Fruit fly (Drosophila melanogaster) Kc167 (cell line): ENCODE results near the gene CG17778.

Experiments used
- Myc ChIP-seq: fragments of >200 bp; optimal IDR thresholded peaks from 2 replicates; lab custom pipeline; 2017; ENCODE audit warnings: missing external identifiers
- Sin3A ChIP-seq: fragments of >200 bp; optimal IDR thresholded peaks from 2 replicates; lab custom pipeline; 2018; ENCODE audit warnings: missing external identifiers
- h ChIP-seq: fragments of >200 bp; optimal IDR thresholded peaks from 3 replicates; lab custom pipeline; 2018; ENCODE audit warnings: missing external identifiers
- psq ChIP-seq: fragments of >200 bp; optimal IDR thresholded peaks from 2 replicates; lab custom pipeline; 2017; ENCODE audit warnings: missing external identifiers
- ttk ChIP-seq: sonication (Bioruptor generic); optimal IDR thresholded peaks from 2 replicates; lab custom pipeline; 2017; ENCODE audit warnings: missing external identifiers

- TF ChIP-seq psq (lab: Kevin White, UChicago) (no peak), h (lab: Kevin White, UChicago) (no peak), Sin3A (lab: Kevin White, UChicago) (no peak), Myc (lab: Kevin White, UChicago) (no peak), ttk (lab: Kevin White, UChicago) (no peak)
Measured at dm6 chrX:512527-512926, 18.1 kb downstream of the CG17778 start.
